Worm (Caenorhabditis elegans) whole organism, L2 larva: ENCODE results near the gene twk-23.

Experiments
- nhr-11 ChIP-seq: fragments of 150-350 bp; optimal IDR thresholded peaks from 2 replicates; lab custom pipeline; 2014; ENCODE audit warnings: missing biosample characterization, missing genetic modification characterization
- ztf-1 ChIP-seq: fragments of 200-800 bp; sonication (Bioruptor generic); conservative IDR thresholded peaks from 2 replicates; pipeline ENCODE4 v1.3.6; 2022; ENCODE audit warnings: missing genetic modification characterization, missing compliant biosample characterization

ce11 chrX:13855928-13856327 is 32.5 kb upstream of the twk-23 start:
- no peak for TF ChIP-seq nhr-11
- TF ChIP-seq ztf-1 (GFP tag; lab: Robert Waterston, UW), result no peak
